Worm (Caenorhabditis elegans): Measurements from ENCODE around the gene srj-18.

The srj-18 gene

DNA sequence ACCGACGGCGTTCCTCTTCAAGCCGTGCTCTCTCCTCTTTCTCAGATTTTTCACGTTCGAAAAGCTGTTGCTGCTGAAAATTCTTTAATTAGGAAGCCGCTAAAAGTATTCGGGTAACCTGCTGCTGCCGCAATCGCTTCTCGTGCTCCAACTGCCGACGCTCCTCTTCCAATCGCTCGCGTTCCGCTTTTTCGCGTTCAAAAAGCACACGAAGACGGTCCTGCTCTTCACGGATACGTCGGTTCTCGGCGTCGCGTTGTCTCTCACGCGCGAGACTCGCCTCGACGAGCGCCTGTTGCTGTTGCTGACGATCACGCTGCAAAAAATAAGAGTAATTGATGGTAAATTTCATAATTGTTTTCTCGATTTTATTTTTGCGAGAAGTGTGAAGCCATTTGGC is 26.5 kb downstream of the srj-18 start:
- TF ChIP-seq unc-39 (tag; optimal IDR thresholded peaks at IDR 0.05): no peak
- no peak for TF ChIP-seq lin-13 (tag; optimal IDR thresholded peaks at IDR 0.05)
- no peak for TF ChIP-seq lsy-2 (tag; optimal IDR thresholded peaks at IDR 0.05)
- TF ChIP-seq ces-1 (GFP tag; optimal IDR thresholded peaks at IDR 0.05): no peak
- TF ChIP-seq mep-1 (tag; optimal IDR thresholded peaks at IDR 0.05): no peak
- TF ChIP-seq unc-62 (GFP tag; optimal IDR thresholded peaks at IDR 0.05): no peak

DNA sequence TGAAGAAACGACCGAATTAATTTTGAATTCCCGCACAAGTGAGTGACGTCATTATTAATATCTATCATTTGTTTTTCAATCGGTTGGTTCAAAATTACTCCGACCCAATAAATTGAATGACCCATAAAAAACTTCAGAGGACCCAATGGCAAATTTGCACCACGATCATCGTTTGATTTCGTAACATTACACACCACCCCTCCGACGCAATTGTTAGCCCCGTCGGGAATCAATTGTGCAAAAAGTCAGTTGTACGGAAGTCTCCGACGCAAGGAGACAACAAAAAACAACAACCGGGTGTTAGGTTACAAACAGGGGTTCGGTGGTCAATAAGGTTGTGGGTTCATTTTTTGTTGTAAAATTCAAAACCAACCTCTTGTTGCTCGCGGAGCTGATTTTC is 27.8 kb downstream of the srj-18 start:
- no peak for TF ChIP-seq cnd-1 (tag; optimal IDR thresholded peaks at IDR 0.05)
- TF ChIP-seq zip-8 (tag; optimal IDR thresholded peaks at IDR 0.05): peak; percentile 13
- TF ChIP-seq lin-32 (GFP tag; optimal IDR thresholded peaks at IDR 0.05): no peak
- TF ChIP-seq hlh-1 (tag; optimal IDR thresholded peaks at IDR 0.05): peak; percentile 48
- no peak for TF ChIP-seq nhr-28 (tag; optimal IDR thresholded peaks at IDR 0.05)

DNA sequence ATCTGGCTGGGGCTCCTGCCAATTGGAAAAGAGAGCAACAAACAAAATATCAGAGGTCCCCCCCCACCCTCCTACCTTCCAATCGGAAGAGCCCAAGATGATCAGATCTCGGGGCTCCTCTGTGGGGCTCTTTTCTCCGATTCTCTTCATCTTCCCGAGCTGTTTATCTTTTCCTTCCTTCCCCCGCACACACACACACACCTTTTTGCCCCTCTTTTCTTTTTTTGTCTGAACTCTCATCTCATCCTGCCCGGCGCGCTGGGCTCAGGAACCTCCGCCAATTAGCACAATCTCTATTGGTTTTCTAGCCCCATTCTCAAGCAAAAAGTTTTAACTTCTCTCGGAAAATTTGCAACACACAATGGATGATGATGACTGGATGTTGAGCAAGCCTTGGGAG is 29.1 kb downstream of the srj-18 start:
- no peak for TF ChIP-seq mls-2 (tag; optimal IDR thresholded peaks at IDR 0.05)
- TF ChIP-seq unc-120 (tag; optimal IDR thresholded peaks at IDR 0.05; ENCODE audit: poor library complexity, severe bottlenecking): peak; percentile 53

DNA sequence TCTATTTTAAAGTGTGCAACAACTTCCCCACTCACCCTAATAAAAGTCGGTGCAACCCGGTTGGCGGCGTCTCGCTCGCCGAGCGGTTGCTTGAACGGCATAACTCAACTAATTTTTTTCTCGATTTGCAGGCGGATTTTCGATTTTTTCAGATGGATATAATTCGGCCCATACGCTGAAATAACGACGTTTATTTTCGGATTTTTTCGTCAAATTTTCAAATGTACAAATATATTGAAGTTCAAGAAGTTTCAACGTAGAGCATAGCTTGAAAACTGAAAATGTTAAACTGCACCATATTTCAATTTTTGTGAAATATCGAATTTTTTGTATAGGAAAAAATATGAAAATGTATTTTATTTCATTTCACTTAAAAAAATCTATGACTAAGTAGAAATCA is 33.6 kb downstream of the srj-18 start, which contains the start of gene ketn-1:
Gene ketn-1 (minus strand): TSS at position 101 of the 400 bp plus-strand sequence.
- no peak for TF ChIP-seq sptf-1 (tag; optimal IDR thresholded peaks at IDR 0.05)
- TF ChIP-seq ces-1 (GFP tag; optimal IDR thresholded peaks at IDR 0.05): no peak
- no peak for TF ChIP-seq tbx-8 (GFP tag; optimal IDR thresholded peaks at IDR 0.05)
- TF ChIP-seq ceh-43 (GFP tag; optimal IDR thresholded peaks at IDR 0.05): no peak
- no peak for TF ChIP-seq nhr-76 (tag; optimal IDR thresholded peaks at IDR 0.05)
- no peak for TF ChIP-seq mep-1 (tag; optimal IDR thresholded peaks at IDR 0.05)

DNA sequence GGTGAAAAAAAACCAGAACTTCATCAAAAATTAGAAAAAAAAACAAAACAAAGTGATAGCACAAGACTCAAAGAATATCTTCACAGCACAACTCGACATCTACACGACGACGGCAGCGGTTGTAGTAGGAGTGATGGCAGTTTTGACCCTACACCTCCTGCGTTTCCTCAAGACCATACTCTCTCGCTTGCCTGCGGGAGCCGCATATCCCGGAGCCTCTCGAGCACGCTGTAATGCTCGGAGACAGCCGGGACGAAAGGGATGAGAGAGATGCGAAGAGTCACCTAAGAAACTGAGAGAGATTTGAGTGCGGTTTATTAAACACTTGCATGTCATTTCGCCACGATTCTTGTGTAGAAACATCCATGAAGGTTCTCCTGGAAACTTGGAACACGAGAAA is 35.3 kb downstream of the srj-18 start:
- TF ChIP-seq hlh-1 (tag; optimal IDR thresholded peaks at IDR 0.05) (peak; percentile 32), sem-2 (GFP tag; optimal IDR thresholded peaks at IDR 0.05) (no peak), M03D4.4 (tag; optimal IDR thresholded peaks at IDR 0.05) (no peak), unc-120 (tag; optimal IDR thresholded peaks at IDR 0.05; ENCODE audit: poor library complexity, severe bottlenecking) (peak; percentile 46)

DNA sequence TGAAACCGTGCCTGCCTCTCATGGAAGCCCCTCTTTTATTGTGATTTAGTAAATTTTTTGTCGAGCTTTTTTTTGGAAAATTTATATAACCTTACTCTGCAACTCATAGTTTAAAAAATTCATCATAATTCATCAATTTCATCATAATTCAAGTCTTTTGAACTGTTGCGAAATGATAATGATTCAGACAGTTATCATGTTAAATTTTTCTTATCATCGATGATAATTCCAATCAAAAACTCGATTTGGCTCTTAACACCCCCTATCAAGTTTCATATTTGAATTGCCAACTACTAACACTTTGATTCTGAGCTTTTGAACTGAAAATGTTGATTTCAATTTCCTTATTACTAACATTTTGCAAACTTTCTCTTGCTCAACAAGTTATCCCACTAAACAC is 36.0 kb downstream of the srj-18 start, which contains the start of gene F54E2.1:
Gene F54E2.1 (plus strand): TSS at position 235 of the 400 bp plus-strand sequence.
- TF ChIP-seq ces-1 (GFP tag; optimal IDR thresholded peaks at IDR 0.05): no peak
- TF ChIP-seq blmp-1 (tag; optimal IDR thresholded peaks at IDR 0.05): no peak
- TF ChIP-seq unc-39 (tag; optimal IDR thresholded peaks at IDR 0.05): no peak
- TF ChIP-seq tbx-8 (GFP tag; optimal IDR thresholded peaks at IDR 0.05): no peak
- TF ChIP-seq unc-120 (tag; optimal IDR thresholded peaks at IDR 0.05; ENCODE audit: poor library complexity, severe bottlenecking): no peak
- no peak for TF ChIP-seq ham-2 (GFP tag; optimal IDR thresholded peaks at IDR 0.05)
- no peak for TF ChIP-seq mep-1 (tag; optimal IDR thresholded peaks at IDR 0.05)
- TF ChIP-seq ceh-39 (tag; optimal IDR thresholded peaks at IDR 0.05): no peak
- TF ChIP-seq drap-1 (GFP tag; optimal IDR thresholded peaks at IDR 0.05): no peak
- TF ChIP-seq sptf-1 (tag; optimal IDR thresholded peaks at IDR 0.05): no peak
- no peak for TF ChIP-seq nhr-2 (tag; optimal IDR thresholded peaks at IDR 0.05)
- TF ChIP-seq hlh-1 (tag; optimal IDR thresholded peaks at IDR 0.05): no peak
- TF ChIP-seq cnd-1 (tag; optimal IDR thresholded peaks at IDR 0.05): no peak
- no peak for TF ChIP-seq unc-62 (GFP tag; optimal IDR thresholded peaks at IDR 0.05)
- TF ChIP-seq mls-2 (tag; optimal IDR thresholded peaks at IDR 0.05): no peak
- no peak for TF ChIP-seq nhr-12 (tag; optimal IDR thresholded peaks at IDR 0.05)
- no peak for TF ChIP-seq ceh-83 (GFP tag; optimal IDR thresholded peaks at IDR 0.05)
- TF ChIP-seq pha-4 (tag; optimal IDR thresholded peaks at IDR 0.05): no peak

DNA sequence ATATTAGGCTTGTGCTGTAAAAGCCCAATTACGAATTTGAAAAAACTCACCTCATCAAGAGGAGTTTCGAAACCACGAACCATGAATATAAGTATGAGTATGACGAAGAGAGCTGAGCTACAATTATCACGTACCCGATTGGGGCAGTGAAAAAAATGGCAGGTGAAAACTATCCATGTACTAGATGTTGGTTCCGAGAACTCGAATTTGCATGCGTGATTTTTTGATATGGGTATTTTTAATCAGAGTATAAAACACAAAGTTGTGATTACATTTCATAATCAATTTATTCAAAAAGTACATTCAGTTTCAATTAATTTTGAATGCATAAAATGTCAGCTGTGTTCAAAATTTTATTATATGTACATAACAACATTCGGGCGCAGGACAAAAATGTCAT is 39.7 kb downstream of the srj-18 start, which contains the start of gene F54E2.9:
Gene F54E2.9 (minus strand): TSS at position 132 of the 400 bp plus-strand sequence.
- TF ChIP-seq mab-5 (tag; optimal IDR thresholded peaks at IDR 0.05) (no peak), cnd-1 (tag; optimal IDR thresholded peaks at IDR 0.05) (no peak), nhr-2 (tag; optimal IDR thresholded peaks at IDR 0.05) (no peak), nhr-237 (tag; optimal IDR thresholded peaks at IDR 0.05) (no peak), unc-120 (tag; optimal IDR thresholded peaks at IDR 0.05; ENCODE audit: poor library complexity, severe bottlenecking) (no peak), unc-62 (GFP tag; optimal IDR thresholded peaks at IDR 0.05) (no peak), lin-32 (GFP tag; optimal IDR thresholded peaks at IDR 0.05) (no peak), pha-4 (tag; optimal IDR thresholded peaks at IDR 0.05) (no peak), nhr-76 (tag; optimal IDR thresholded peaks at IDR 0.05) (no peak), flh-1 (GFP tag; optimal IDR thresholded peaks at IDR 0.05) (no peak), hlh-1 (tag; optimal IDR thresholded peaks at IDR 0.05) (no peak), nhr-28 (tag; optimal IDR thresholded peaks at IDR 0.05) (no peak), elt-3 (tag; optimal IDR thresholded peaks at IDR 0.05) (no peak), unc-39 (tag; optimal IDR thresholded peaks at IDR 0.05) (no peak), ceh-43 (GFP tag; optimal IDR thresholded peaks at IDR 0.05) (no peak), bed-3 (GFP tag; optimal IDR thresholded peaks at IDR 0.05) (no peak), lin-13 (tag; optimal IDR thresholded peaks at IDR 0.05) (no peak), tbx-8 (GFP tag; optimal IDR thresholded peaks at IDR 0.05) (no peak), ces-1 (GFP tag; optimal IDR thresholded peaks at IDR 0.05) (no peak), nhr-12 (tag; optimal IDR thresholded peaks at IDR 0.05) (no peak)
